Worm (Caenorhabditis elegans) whole organism, young adult: Measurements from ENCODE around the gene C01C4.2.
A peak's percentile ranks its signal among the peaks of the same experiment; 100 is the strongest.

Source experiments
- F22D6.2 ChIP-seq: sonication (generic microtip); optimal IDR thresholded peaks from 2 replicates; lab custom pipeline; 2016; ENCODE audit warnings: mild to moderate bottlenecking, missing genetic modification characterization, missing compliant biosample characterization
- F49E8.2 ChIP-seq: sonication (generic microtip); optimal IDR thresholded peaks from 3 replicates; lab custom pipeline; 2017; ENCODE audit warnings: missing genetic modification characterization, mild to moderate bottlenecking, missing compliant biosample characterization, antibody characterized with exemption, moderate library complexity; ENCODE audit not compliant: insufficient read depth
- aptf-2 ChIP-seq: fragments of 200-800 bp; sonication (Bioruptor generic); conservative IDR thresholded peaks from 2 replicates; pipeline ENCODE4 v1.3.6; 2022; ENCODE audit warnings: missing genetic modification reagents, missing genetic modification characterization, missing compliant biosample characterization
- bed-1 ChIP-seq: fragments of 200-800 bp; sonication (Bioruptor generic); IDR thresholded peaks from 2 replicates; pipeline ENCODE4 v1.3.6; 2022; ENCODE audit warnings: missing genetic modification reagents, missing genetic modification characterization, missing compliant biosample characterization
- ceh-58 ChIP-seq: fragments of 200-800 bp; sonication (Bioruptor generic); IDR thresholded peaks from 2 replicates; pipeline ENCODE4 v1.3.6; 2022; ENCODE audit warnings: missing genetic modification characterization, missing compliant biosample characterization
- ceh-91 ChIP-seq: fragments of 200-800 bp; sonication (Bioruptor generic); IDR thresholded peaks from 2 replicates; pipeline ENCODE4 v1.3.6; 2022; ENCODE audit warnings: missing genetic modification reagents, missing genetic modification characterization, missing compliant biosample characterization
- dpff-1 ChIP-seq: sonication (generic microtip); optimal IDR thresholded peaks from 2 replicates; lab custom pipeline; 2017; ENCODE audit warnings: mild to moderate bottlenecking, missing genetic modification characterization, missing compliant biosample characterization
- dpl-1 ChIP-seq: fragments of 150-350 bp; optimal IDR thresholded peaks from 2 replicates; lab custom pipeline; 2014; ENCODE audit warnings: missing biosample characterization, missing genetic modification reagents, missing genetic modification characterization
- egrh-3 ChIP-seq: fragments of 200-800 bp; sonication (Bioruptor generic); IDR thresholded peaks from 2 replicates; pipeline ENCODE4 v1.3.6; 2022; ENCODE audit warnings: missing genetic modification reagents, missing genetic modification characterization, missing compliant biosample characterization
- fkh-3 ChIP-seq: sonication (generic microtip); optimal IDR thresholded peaks from 2 replicates; lab custom pipeline; 2016; ENCODE audit warnings: mild to moderate bottlenecking, missing genetic modification characterization, missing compliant biosample characterization
- hlh-12 ChIP-seq: sonication (generic microtip); optimal IDR thresholded peaks from 2 replicates; lab custom pipeline; 2016; ENCODE audit warnings: missing genetic modification characterization, missing compliant biosample characterization
- hlh-26 ChIP-seq: fragments of 200-800 bp; sonication (Bioruptor generic); conservative IDR thresholded peaks from 2 replicates; pipeline ENCODE4 v1.3.6; 2022; ENCODE audit warnings: missing genetic modification reagents, missing genetic modification characterization, missing compliant biosample characterization
- hmg-1.2 ChIP-seq: fragments of 200-800 bp; sonication (Bioruptor generic); IDR thresholded peaks from 2 replicates; pipeline ENCODE4 v1.3.6; 2022; ENCODE audit warnings: missing genetic modification reagents, missing genetic modification characterization, missing compliant biosample characterization
- let-607 ChIP-seq, 2 experiments: fragments of 200-800 bp in 1 of 2; sonication (Bioruptor generic) in 1 of 2; sonication (generic microtip) in 1 of 2; optimal IDR thresholded peaks; 2 replicates each; lab custom pipeline; 2016 to 2018; ENCODE audit warnings: mild to moderate bottlenecking in 2 of 2, missing compliant biosample characterization in 2 of 2, missing genetic modification characterization in 2 of 2, moderate library complexity in 2 of 2, missing genotype in 1 of 2
- lir-1 ChIP-seq: fragments of 200-800 bp; sonication (Bioruptor generic); conservative IDR thresholded peaks from 2 replicates; pipeline ENCODE4 v1.3.6; 2022; ENCODE audit warnings: missing genetic modification reagents, missing genetic modification characterization, missing compliant biosample characterization
- madf-6 ChIP-seq: fragments of 200-800 bp; sonication (Bioruptor generic); IDR thresholded peaks from 2 replicates; pipeline ENCODE4 v1.3.6; 2022; ENCODE audit warnings: missing genetic modification reagents, missing genetic modification characterization, missing compliant biosample characterization
- mxl-1 ChIP-seq: sonication (generic microtip); optimal IDR thresholded peaks from 2 replicates; lab custom pipeline; 2016; ENCODE audit warnings: missing genetic modification characterization, missing compliant biosample characterization
- nfya-1 ChIP-seq: sonication (generic microtip); optimal IDR thresholded peaks from 2 replicates; lab custom pipeline; 2017; ENCODE audit warnings: antibody characterized with exemption, missing compliant biosample characterization, missing genetic modification characterization, borderline replicate concordance; ENCODE audit not compliant: insufficient read depth
- nfya-2 ChIP-seq: fragments of 200-800 bp; sonication (Bioruptor generic); IDR thresholded peaks from 2 replicates; pipeline ENCODE4 v1.3.6; 2022; ENCODE audit warnings: missing genetic modification reagents, missing genetic modification characterization, missing compliant biosample characterization
- nfyb-1 ChIP-seq: fragments of 200-800 bp; sonication (Bioruptor generic); IDR thresholded peaks from 2 replicates; pipeline ENCODE4 v1.3.6; 2022; ENCODE audit warnings: missing genetic modification reagents, missing genetic modification characterization, missing compliant biosample characterization
- nhr-27 ChIP-seq: fragments of 200-800 bp; sonication (Bioruptor generic); optimal IDR thresholded peaks from 2 replicates; lab custom pipeline; 2018; ENCODE audit warnings: mild to moderate bottlenecking, missing genetic modification characterization, moderate library complexity, missing compliant biosample characterization
- nhr-80 ChIP-seq: sonication (generic microtip); optimal IDR thresholded peaks from 2 replicates; lab custom pipeline; 2016; ENCODE audit warnings: missing genetic modification characterization, missing compliant biosample characterization
- rcor-1 ChIP-seq: fragments of 200-800 bp; sonication (Bioruptor generic); IDR thresholded peaks from 2 replicates; pipeline ENCODE4 v1.3.6; 2022; ENCODE audit warnings: missing genetic modification reagents, missing genetic modification characterization, missing compliant biosample characterization
- rpc-1 ChIP-seq, 2 experiments: fragments of 150-350 bp in 1 of 2; sonication (generic microtip) in 1 of 2; optimal IDR thresholded peaks; 2 replicates each; lab custom pipeline; 2014 to 2018; ENCODE audit warnings: missing biosample characterization in 1 of 2, missing genetic modification characterization in 1 of 2, missing genetic modification reagents in 1 of 2, missing genotype in 1 of 2
- sdz-38 ChIP-seq: sonication (generic microtip); optimal IDR thresholded peaks from 2 replicates; lab custom pipeline; 2016; ENCODE audit warnings: missing genotype, missing genetic modification characterization, missing compliant biosample characterization
- snpc-1.3 ChIP-seq: sonication (generic microtip); optimal IDR thresholded peaks from 2 replicates; lab custom pipeline; 2017; ENCODE audit warnings: missing genetic modification characterization, mild to moderate bottlenecking, missing compliant biosample characterization, antibody characterized with exemption, moderate library complexity, missing genotype, missing genetic modification reagents; ENCODE audit not compliant: insufficient read depth
- tbp1 ChIP-seq: fragments of 200-800 bp; sonication (Bioruptor generic); optimal IDR thresholded peaks from 2 replicates; lab custom pipeline; 2018; ENCODE audit warnings: mild to moderate bottlenecking, missing genetic modification characterization, missing compliant biosample characterization
- tbx-9 ChIP-seq: sonication (generic microtip); optimal IDR thresholded peaks from 2 replicates; lab custom pipeline; 2016; ENCODE audit warnings: borderline replicate concordance, missing genetic modification characterization, inconsistent platforms, missing compliant biosample characterization
- tlf-1 ChIP-seq: fragments of 200-800 bp; sonication (Bioruptor generic); optimal IDR thresholded peaks from 2 replicates; lab custom pipeline; 2018; ENCODE audit warnings: mild to moderate bottlenecking, missing genetic modification characterization, missing compliant biosample characterization
- zfh-2 ChIP-seq: fragments of 200-800 bp; sonication (Bioruptor generic); conservative IDR thresholded peaks from 2 replicates; pipeline ENCODE4 v1.3.6; 2022; ENCODE audit warnings: missing genetic modification reagents, missing genetic modification characterization, missing compliant biosample characterization
- ztf-18 ChIP-seq: sonication (generic microtip); optimal IDR thresholded peaks from 2 replicates; lab custom pipeline; 2016; ENCODE audit warnings: missing genotype, mild to moderate bottlenecking, missing genetic modification characterization, missing compliant biosample characterization
- ztf-22 ChIP-seq: fragments of 200-800 bp; sonication (Bioruptor generic); optimal IDR thresholded peaks from 2 replicates; lab custom pipeline; 2018; ENCODE audit warnings: mild to moderate bottlenecking, missing genetic modification characterization, moderate library complexity, missing compliant biosample characterization
- ztf-6 ChIP-seq: fragments of 200-800 bp; sonication (Bioruptor generic); IDR thresholded peaks from 2 replicates; pipeline ENCODE4 v1.3.6; 2022; ENCODE audit warnings: missing genetic modification reagents, missing genetic modification characterization, missing compliant biosample characterization

The C01C4.2 gene

DNA sequence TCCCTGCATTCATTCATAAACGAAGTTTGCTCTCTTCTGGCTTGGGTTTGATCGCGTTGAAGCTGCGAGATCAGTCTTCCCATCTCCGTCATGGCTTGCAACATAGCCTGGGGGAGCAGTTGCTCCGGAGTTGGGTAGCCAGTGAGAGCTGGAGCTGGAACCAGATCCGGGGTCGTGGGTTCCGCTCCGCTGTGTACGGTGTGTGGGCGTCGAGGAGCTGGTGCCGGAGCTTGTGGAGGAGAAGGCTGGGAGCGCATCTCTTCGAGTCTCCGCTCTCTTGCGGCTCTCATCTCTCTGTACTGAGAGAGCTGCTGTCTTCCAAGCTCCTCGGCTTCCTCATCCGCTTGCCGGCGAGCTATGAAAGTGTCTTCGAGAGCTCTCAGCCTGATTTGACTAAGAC, 37.5 kb downstream of the C01C4.2 start:
- TF ChIP-seq aptf-2 (GFP tag; lab: Robert Waterston, UW), result no peak
- no peak for TF ChIP-seq hlh-12 (tag; lab: Kevin White, UChicago)
- no peak for TF ChIP-seq hlh-26 (GFP tag; lab: Robert Waterston, UW)
- no peak for TF ChIP-seq ztf-18 (tag; lab: Kevin White, UChicago)
- TF ChIP-seq nhr-80 (tag; lab: Kevin White, UChicago), result no peak
- TF ChIP-seq ceh-91 (GFP tag; lab: Robert Waterston, UW), result no peak
- peak; percentile 15 for TF ChIP-seq fkh-3 (tag; lab: Kevin White, UChicago)
- TF ChIP-seq nfyb-1 (GFP tag; lab: Robert Waterston, UW), result 0 out of 2 replicates have a peak, but pooled peaks have one; percentile 8
- TF ChIP-seq F22D6.2, result no peak
- peak; percentile 82 for TF ChIP-seq egrh-3 (GFP tag; lab: Robert Waterston, UW)
- TF ChIP-seq snpc-1.3 (tag; lab: Kevin White, UChicago), result no peak
- TF ChIP-seq zfh-2 (GFP tag; lab: Robert Waterston, UW), result peak; percentile 69; the same call in 1 of the 2 replicates
- no peak for TF ChIP-seq sdz-38
- TF ChIP-seq, all 124 proteins: peak for 4

DNA sequence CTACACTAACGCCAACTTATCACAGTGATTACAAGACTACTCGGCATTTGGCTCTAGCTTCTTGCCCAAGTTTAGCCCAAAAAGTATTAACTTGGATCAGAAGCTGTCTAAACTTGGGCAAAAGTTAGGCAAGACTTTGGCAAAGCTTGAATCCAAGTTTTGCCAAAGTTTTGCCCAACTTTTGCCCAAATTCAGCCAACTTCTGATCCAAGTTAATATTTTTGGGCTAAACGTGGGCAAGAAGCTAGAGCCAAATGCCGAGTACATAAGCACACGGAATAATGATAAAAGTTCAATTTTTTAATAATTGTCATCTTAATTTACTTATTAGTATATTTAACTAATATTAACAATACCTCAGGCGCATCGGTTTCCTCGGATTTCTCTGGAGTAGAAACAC, 40.1 kb downstream of the C01C4.2 start:
- TF ChIP-seq bed-1 (GFP tag; lab: Robert Waterston, UW), result 0 out of 2 replicates have a peak, but pooled peaks have one; percentile 56
- peak; percentile 58; the same call in 1 of the 2 replicates for TF ChIP-seq nfya-2

DNA sequence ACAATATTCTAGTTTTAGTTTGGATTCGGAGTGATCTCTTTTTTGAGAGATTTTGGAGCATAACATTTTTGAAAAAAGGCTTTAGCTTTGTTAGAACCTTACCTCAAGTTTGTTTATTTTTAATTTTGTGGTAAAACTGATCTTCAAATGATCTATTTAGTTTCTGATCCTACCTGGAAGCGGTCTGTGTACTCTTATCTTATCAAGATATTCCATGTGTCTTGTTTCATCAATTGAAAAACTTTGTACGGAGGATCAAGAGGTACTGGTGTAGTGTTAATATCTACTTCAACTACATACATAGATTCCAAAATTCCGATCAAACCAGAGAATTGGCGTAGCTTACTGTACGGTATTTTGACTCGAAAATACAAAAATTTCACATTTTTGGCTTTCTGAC, 40.9 kb downstream of the C01C4.2 start:
- TF ChIP-seq lir-1 (GFP tag; lab: Robert Waterston, UW), result no peak
- TF ChIP-seq egrh-3 (GFP tag; lab: Robert Waterston, UW), result no peak
- TF ChIP-seq tlf-1, result no peak
- no peak for TF ChIP-seq hlh-12 (tag; lab: Kevin White, UChicago)
- TF ChIP-seq nfya-1, result no peak
- no peak for TF ChIP-seq ztf-18 (tag; lab: Kevin White, UChicago)
- no peak for TF ChIP-seq let-607 (tag; optimal IDR thresholded peaks at IDR 0.05; lab: Kevin White, UChicago)
- TF ChIP-seq F49E8.2 (tag; lab: Kevin White, UChicago), result no peak
- TF ChIP-seq rpc-1 (optimal IDR thresholded peaks at IDR 0.05; lab: Kevin White, UChicago), result no peak
- no peak for TF ChIP-seq rpc-1 (tag; optimal IDR thresholded peaks at IDR 0.05; lab: Kevin White, UChicago)
- TF ChIP-seq dpff-1 (tag; lab: Kevin White, UChicago), result no peak
- TF ChIP-seq dpl-1 (GFP tag; lab: Kevin White, UChicago), result no peak
- no peak for TF ChIP-seq madf-6 (GFP tag; lab: Robert Waterston, UW)
- no peak for TF ChIP-seq hmg-1.2
- no peak for TF ChIP-seq rcor-1
- no peak for TF ChIP-seq ztf-22 (GFP tag; lab: Kevin White, UChicago)

DNA sequence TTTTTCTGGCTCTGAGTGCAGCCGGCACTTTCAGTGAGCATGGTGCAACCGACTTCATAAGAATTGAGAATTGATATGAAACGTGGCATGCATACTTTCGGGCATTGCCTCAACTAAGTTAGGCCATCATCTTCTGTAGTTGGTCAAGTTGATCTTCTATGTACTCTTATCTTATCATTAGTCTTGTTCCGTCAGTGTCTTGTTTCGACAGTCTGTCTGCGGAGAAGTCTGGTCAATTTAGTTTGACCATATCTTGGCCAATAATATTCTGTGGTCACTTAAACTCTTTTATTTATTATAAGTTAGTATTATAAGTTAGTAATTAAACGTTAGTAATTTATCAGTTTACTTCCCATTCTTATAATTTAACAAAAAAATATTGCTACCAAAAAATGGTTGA, 41.3 kb downstream of the C01C4.2 start:
- no peak for TF ChIP-seq nhr-27
- no peak for TF ChIP-seq ztf-18 (tag; lab: Kevin White, UChicago)
- TF ChIP-seq ztf-6 (GFP tag; lab: Robert Waterston, UW), result no peak
- TF ChIP-seq ceh-58, result no peak
- no peak for TF ChIP-seq tbx-9 (tag; lab: Kevin White, UChicago)
- TF ChIP-seq tbp1 (GFP tag; lab: Kevin White, UChicago), result no peak
- TF ChIP-seq mxl-1 (tag; lab: Kevin White, UChicago), result no peak
- no peak for TF ChIP-seq egrh-3 (GFP tag; lab: Robert Waterston, UW)
- TF ChIP-seq dpl-1 (GFP tag; lab: Kevin White, UChicago), result no peak
